Fruit fly (Drosophila melanogaster): ENCODE data around the gene t-cup.

The t-cup gene

dm6 chr2L:12460767-12461739, 36.1 kb downstream of the t-cup start (continued):
- TF ChIP-seq Doc3 (GFP tag; IDR thresholded peaks at IDR 0.05; ENCODE audit: partially characterized antibody) (no peak), caup (GFP tag; optimal IDR thresholded peaks at IDR 0.05; ENCODE audit: severe bottlenecking) (peak; percentile 85), CG2202 (tag; optimal IDR thresholded peaks at IDR 0.05) (peak; percentile 22), ap (GFP tag; IDR thresholded peaks at IDR 0.05) (no peak), grn (GFP tag; optimal IDR thresholded peaks at IDR 0.05) (peak; percentile 35), CG43689 (GFP tag; IDR thresholded peaks at IDR 0.05) (no peak), CG14050 (GFP tag; IDR thresholded peaks at IDR 0.05) (peak; percentile 32; the same call in 2 of the 3 replicates), sim (GFP tag; IDR thresholded peaks at IDR 0.05) (no peak), insv (GFP tag; optimal IDR thresholded peaks at IDR 0.05) (peak in 1 of 2 experiments; percentile 68), CG31365 (tag; optimal IDR thresholded peaks at IDR 0.05) (peak; percentile 66), Xrp1 (GFP tag; IDR thresholded peaks at IDR 0.05) (peak; percentile 63), wdn (GFP tag; IDR thresholded peaks at IDR 0.05) (no peak), dimm (GFP tag; IDR thresholded peaks at IDR 0.05) (no peak), CG16813 (GFP tag; IDR thresholded peaks at IDR 0.05; ENCODE audit: partially characterized antibody) (no peak; the same call in 2 of the 3 replicates), Ssrp (tag; optimal IDR thresholded peaks at IDR 0.05) (no peak), Gsc (GFP tag; IDR thresholded peaks at IDR 0.05) (no peak), CG1792 (GFP tag; optimal IDR thresholded peaks at IDR 0.05) (no peak), CG34422 (GFP tag; IDR thresholded peaks at IDR 0.05) (no peak), CG11695 (GFP tag; IDR thresholded peaks at IDR 0.05) (peak; percentile 46; the same call in 1 of the 3 replicates), CG14014 (GFP tag; IDR thresholded peaks at IDR 0.05) (peak; percentile 63; the same call in 1 of the 2 replicates), CG6689 (GFP tag; IDR thresholded peaks at IDR 0.05) (0 out of 2 replicates have a peak, but pooled peaks have one; percentile 15), CG16779 (GFP tag; IDR thresholded peaks at IDR 0.05) (no peak), mld (GFP tag; IDR thresholded peaks at IDR 0.05; ENCODE audit: partially characterized antibody) (no peak), CG6683 (GFP tag; optimal IDR thresholded peaks at IDR 0.05) (peak; percentile 80), CG2875 (GFP tag; optimal IDR thresholded peaks at IDR 0.05) (peak; percentile 72), az2 (GFP tag; optimal IDR thresholded peaks at IDR 0.05) (no peak), gce (GFP tag; IDR thresholded peaks at IDR 0.05) (0 out of 3 replicates have a peak, but pooled peaks have one; percentile 37), Nf-YB (GFP tag; optimal IDR thresholded peaks at IDR 0.05) (peak; percentile 31), Dp (GFP tag; optimal IDR thresholded peaks at IDR 0.05) (no peak), Hr3 (GFP tag; optimal IDR thresholded peaks at IDR 0.05) (no peak), unpg (GFP tag; optimal IDR thresholded peaks at IDR 0.05) (peak; percentile 60), wor (GFP tag; IDR thresholded peaks at IDR 0.05) (no peak), CG13894 (tag; optimal IDR thresholded peaks at IDR 0.05) (peak; percentile 93), HLHmδ (GFP tag; optimal IDR thresholded peaks at IDR 0.05) (peak; percentile 58), hkb (optimal IDR thresholded peaks at IDR 0.05) (no peak), hkb (GFP tag; IDR thresholded peaks at IDR 0.05) (peak; percentile 73), CG8290 (GFP tag; optimal IDR thresholded peaks at IDR 0.05) (no peak), CG8290 (tag; optimal IDR thresholded peaks at IDR 0.05) (peak; percentile 56 to 88), CG3407 (GFP tag; optimal IDR thresholded peaks at IDR 0.05) (peak; percentile 61), CG14667 (GFP tag; IDR thresholded peaks at IDR 0.05) (no peak), ranshi (GFP tag; IDR thresholded peaks at IDR 0.05) (peak; percentile 46; the same call in 1 of the 2 replicates), Taf1 (GFP tag; IDR thresholded peaks at IDR 0.05) (no peak), CG12299 (tag; optimal IDR thresholded peaks at IDR 0.05) (peak; percentile 72), CG9817 (tag; optimal IDR thresholded peaks at IDR 0.05) (peak; percentile 16), CG12236 (GFP tag; optimal IDR thresholded peaks at IDR 0.05) (no peak), CG11456 (GFP tag; IDR thresholded peaks at IDR 0.05) (peak; percentile 61; the same call in 1 of the 3 replicates), lab (GFP tag; optimal IDR thresholded peaks at IDR 0.05) (peak; percentile 94), pzg (GFP tag; optimal IDR thresholded peaks at IDR 0.05) (peak; percentile 3), slou (GFP tag; optimal IDR thresholded peaks at IDR 0.05) (no peak)
